Fruit fly (Drosophila melanogaster): ENCODE data around the gene bves.
A peak's percentile ranks its signal among the peaks of the same experiment; 100 is the strongest.

Gene bves

dm6 chrX:21053099-21053715, 556 bp upstream of the bves start (continued):
- TF ChIP-seq insv (GFP tag; optimal IDR thresholded peaks at IDR 0.05) (peak in 1 of 2 experiments; percentile 67), CG15073 (GFP tag; optimal IDR thresholded peaks at IDR 0.05) (no peak), corto (GFP tag; optimal IDR thresholded peaks at IDR 0.05) (no peak), CG11504 (tag; optimal IDR thresholded peaks at IDR 0.05) (peak; percentile 59), stc (GFP tag; IDR thresholded peaks at IDR 0.05) (peak; percentile 55; the same call in 1 of the 2 replicates), croc (GFP tag; conservative IDR thresholded peaks at IDR 0.05) (no peak; the same call in 2 of the 3 replicates), lilli (GFP tag; optimal IDR thresholded peaks at IDR 0.05) (peak; percentile 72), Aef1 (GFP tag; IDR thresholded peaks at IDR 0.05) (peak; percentile 57), pho (GFP tag; optimal IDR thresholded peaks at IDR 0.05) (peak; percentile 63), gcm2 (GFP tag; optimal IDR thresholded peaks at IDR 0.05) (peak; percentile 71), jigr1 (GFP tag; IDR thresholded peaks at IDR 0.05) (no peak), sug (tag; optimal IDR thresholded peaks at IDR 0.05) (peak; percentile 61), CG34224 (GFP tag; IDR thresholded peaks at IDR 0.05; ENCODE audit: partially characterized antibody) (peak; percentile 63), CG8388 (GFP tag; optimal IDR thresholded peaks at IDR 0.05) (peak; percentile 48), CG43689 (GFP tag; IDR thresholded peaks at IDR 0.05) (peak; percentile 30; the same call in 1 of the 2 replicates), jumu (GFP tag; optimal IDR thresholded peaks at IDR 0.05) (peak; percentile 54)

- TF ChIP-seq fd3F (GFP tag; optimal IDR thresholded peaks at IDR 0.05), result no peak
- peak; percentile 16 for TF ChIP-seq HLHmδ (GFP tag; optimal IDR thresholded peaks at IDR 0.05)
- no peak for TF ChIP-seq NfI (GFP tag; optimal IDR thresholded peaks at IDR 0.05)
- peak; percentile 53 for TF ChIP-seq sens (GFP tag)
- no peak for TF ChIP-seq Dip3 (GFP tag; optimal IDR thresholded peaks at IDR 0.05)
- peak; percentile 81 for TF ChIP-seq cg (GFP tag; optimal IDR thresholded peaks at IDR 0.05)
- TF ChIP-seq sr (GFP tag; IDR thresholded peaks at IDR 0.05), result peak; percentile 61; the same call in 2 of the 3 replicates
- TF ChIP-seq ind (GFP tag; optimal IDR thresholded peaks at IDR 0.05), result no peak
- peak; percentile 72 for TF ChIP-seq nom (GFP tag; optimal IDR thresholded peaks at IDR 0.05)
- no peak for TF ChIP-seq croc (GFP tag; conservative IDR thresholded peaks at IDR 0.05)
- peak; percentile 44; the same call in 1 of the 2 replicates for TF ChIP-seq Drgx (GFP tag; IDR thresholded peaks at IDR 0.05)
- no peak for TF ChIP-seq sc (optimal IDR thresholded peaks at IDR 0.05)
- TF ChIP-seq sc (GFP tag; optimal IDR thresholded peaks at IDR 0.05), result no peak
- no peak for TF ChIP-seq Xbp1 (GFP tag; optimal IDR thresholded peaks at IDR 0.05)
- no peak for TF ChIP-seq CG3407 (GFP tag; optimal IDR thresholded peaks at IDR 0.05)
- no peak for TF ChIP-seq ac (GFP tag; optimal IDR thresholded peaks at IDR 0.05)
- peak in 1 of 2 experiments; percentile 5 for TF ChIP-seq Trl (optimal IDR thresholded peaks at IDR 0.05)
- no peak for TF ChIP-seq Trl (GFP tag; optimal IDR thresholded peaks at IDR 0.05)
- no peak for TF ChIP-seq Fer2 (tag; optimal IDR thresholded peaks at IDR 0.05)
- no peak for TF ChIP-seq CG10321 (GFP tag; IDR thresholded peaks at IDR 0.05)
- TF ChIP-seq CG6175 (GFP tag; IDR thresholded peaks at IDR 0.05), result no peak
- peak; percentile 75 for TF ChIP-seq CG15073 (GFP tag; optimal IDR thresholded peaks at IDR 0.05)
- peak; percentile 60 for TF ChIP-seq sd (tag; optimal IDR thresholded peaks at IDR 0.05)
- no peak for TF ChIP-seq TFAM (GFP tag; optimal IDR thresholded peaks at IDR 0.05)
- peak; percentile 31; the same call in 1 of the 2 replicates for TF ChIP-seq Adf1 (GFP tag; IDR thresholded peaks at IDR 0.05)
- no peak for TF ChIP-seq pzg (GFP tag; optimal IDR thresholded peaks at IDR 0.05)
- no peak for TF ChIP-seq Dek (tag; optimal IDR thresholded peaks at IDR 0.05)
- peak; percentile 93 for TF ChIP-seq crol (GFP tag; IDR thresholded peaks at IDR 0.05)
- no peak for TF ChIP-seq tup (GFP tag; optimal IDR thresholded peaks at IDR 0.05)
- TF ChIP-seq Mrtf (GFP tag; IDR thresholded peaks at IDR 0.05), result no peak
- peak; percentile 15 for TF ChIP-seq kni (GFP tag; optimal IDR thresholded peaks at IDR 0.05)
- no peak for TF ChIP-seq dan (GFP tag; IDR thresholded peaks at IDR 0.05)
- TF ChIP-seq vvl (GFP tag; IDR thresholded peaks at IDR 0.05), result peak; percentile 12; the same call in 1 of the 2 replicates
- TF ChIP-seq pros (GFP tag; optimal IDR thresholded peaks at IDR 0.05), result peak; percentile 10
- TF ChIP-seq CG12769 (tag; optimal IDR thresholded peaks at IDR 0.05), result no peak
- no peak for TF ChIP-seq E2f1 (GFP tag; IDR thresholded peaks at IDR 0.05)
These were observed 1.3 kb downstream of the bves start for dm6 chrX:21054963-21055480.

Measured in whole organism, embryonic.